Fruit fly (Drosophila melanogaster) whole organism, prepupa: Measurements from ENCODE around the gene CG10514.

ENCODE experiments used
- CG6854 ChIP-seq: fragments of 200-800 bp; sonication (Bioruptor generic); optimal IDR thresholded peaks from 2 replicates; lab custom pipeline; 2017; ENCODE audit warnings: missing biosample characterization, mild to moderate bottlenecking, missing genetic modification characterization
- lz ChIP-seq: fragments of 200-800 bp; sonication (Bioruptor generic); optimal IDR thresholded peaks from 3 replicates; lab custom pipeline; 2016; ENCODE audit warnings: missing biosample characterization, missing genetic modification characterization

- TF ChIP-seq lz (GFP tag; lab: Kevin White, UChicago) (no peak), CG6854 (no peak)
Observed at dm6 chr3R:25285173-25285572, 5.5 kb upstream of the CG10514 start, which contains the start of gene CG31104.
